Worm (Caenorhabditis elegans): ENCODE results near the gene Y42A5A.3.

The Y42A5A.3 gene

ce11 chrV:11080345-11081102, 15.2 kb downstream of the Y42A5A.3 start, which contains the start of gene act-1 (continued):
- TF ChIP-seq attf-4 (tag; optimal IDR thresholded peaks at IDR 0.05) = no peak
- no peak for TF ChIP-seq rbr-2 (tag; optimal IDR thresholded peaks at IDR 0.05)
- no peak for TF ChIP-seq cey-2 (tag; optimal IDR thresholded peaks at IDR 0.05; ENCODE audit: borderline replicate concordance, insufficient read depth)
- TF ChIP-seq nhr-25 (tag; optimal IDR thresholded peaks at IDR 0.05; ENCODE audit: borderline replicate concordance, insufficient read depth) = no peak
- TF ChIP-seq zag-1 (tag; optimal IDR thresholded peaks at IDR 0.05) = no peak
- TF ChIP-seq spr-3 (GFP tag; optimal IDR thresholded peaks at IDR 0.05) = no peak
- no peak for TF ChIP-seq fkh-10 (GFP tag; optimal IDR thresholded peaks at IDR 0.05)
- no peak for TF ChIP-seq aly-2 (tag; optimal IDR thresholded peaks at IDR 0.05)
- TF ChIP-seq F37D6.2 (tag; optimal IDR thresholded peaks at IDR 0.05) = no peak
- TF ChIP-seq pqm-1 (tag; optimal IDR thresholded peaks at IDR 0.05) = peak; percentile 95
- peak; percentile 26 for TF ChIP-seq dve-1 (tag; optimal IDR thresholded peaks at IDR 0.05; ENCODE audit: insufficient read depth)
- 0 out of 2 replicates have a peak, but pooled peaks have one; percentile 33 for TF ChIP-seq hmg-1.1 (GFP tag; IDR thresholded peaks at IDR 0.05)
- no peak for TF ChIP-seq lir-3 (tag; optimal IDR thresholded peaks at IDR 0.05)
- TF ChIP-seq sdz-12 (GFP tag; optimal IDR thresholded peaks at IDR 0.05) = no peak
- TF ChIP-seq lin-29 (GFP tag; IDR thresholded peaks at IDR 0.05) = no peak
- TF ChIP-seq madf-9 (GFP tag; conservative IDR thresholded peaks at IDR 0.05) = no peak
- no peak for TF ChIP-seq ceh-32 (tag; optimal IDR thresholded peaks at IDR 0.05; ENCODE audit: poor library complexity)
- TF ChIP-seq tra-1 (GFP tag; IDR thresholded peaks at IDR 0.05) = no peak
- no peak for TF ChIP-seq snpc-1.2 (GFP tag; IDR thresholded peaks at IDR 0.05)
- no peak for TF ChIP-seq vab-7 (GFP tag; IDR thresholded peaks at IDR 0.05)
- TF ChIP-seq T20F7.1 (GFP tag; optimal IDR thresholded peaks at IDR 0.05) = no peak
- no peak for TF ChIP-seq egl-27 (tag; optimal IDR thresholded peaks at IDR 0.05)
- no peak for TF ChIP-seq Y105C5A.15 (GFP tag; IDR thresholded peaks at IDR 0.05)
- TF ChIP-seq ceh-82 (tag; optimal IDR thresholded peaks at IDR 0.05) = no peak
- 0 out of 2 replicates have a peak, but pooled peaks have one; percentile 4 for TF ChIP-seq arid-1 (GFP tag; conservative IDR thresholded peaks at IDR 0.05)
- no peak for TF ChIP-seq ztf-7 (tag; optimal IDR thresholded peaks at IDR 0.05)
- no peak for TF ChIP-seq ceh-28 (tag; optimal IDR thresholded peaks at IDR 0.05)
- no peak for TF ChIP-seq zip-11 (GFP tag; IDR thresholded peaks at IDR 0.05)
- no peak for TF ChIP-seq lin-15B (tag; optimal IDR thresholded peaks at IDR 0.05)
- peak in 1 of 2 experiments; percentile 54 for TF ChIP-seq unc-62 (GFP tag; optimal IDR thresholded peaks at IDR 0.05 in 1 of 2)
- TF ChIP-seq unc-62 (tag; optimal IDR thresholded peaks at IDR 0.05) = no peak
- no peak for TF ChIP-seq daf-8 (GFP tag; IDR thresholded peaks at IDR 0.05)
- TF ChIP-seq nhr-28 (tag; optimal IDR thresholded peaks at IDR 0.05) = peak; percentile 66
- TF ChIP-seq mes-2 (tag; optimal IDR thresholded peaks at IDR 0.05; ENCODE audit: poor library complexity, severe bottlenecking) = no peak
- TF ChIP-seq zfp-2 (tag; optimal IDR thresholded peaks at IDR 0.05) = no peak
- TF ChIP-seq aha-1 (tag) = no peak
- TF ChIP-seq nhr-42 (GFP tag; IDR thresholded peaks at IDR 0.05) = no peak
- no peak for TF ChIP-seq R02D3.7 (tag; optimal IDR thresholded peaks at IDR 0.05)
- no peak for TF ChIP-seq F49E8.2 (tag; optimal IDR thresholded peaks at IDR 0.05; ENCODE audit: borderline replicate concordance)
- TF ChIP-seq lsy-2 (tag; optimal IDR thresholded peaks at IDR 0.05) = no peak
- no peak for TF ChIP-seq lin-38 (GFP tag; IDR thresholded peaks at IDR 0.05)
- no peak for TF ChIP-seq unc-39 (tag; optimal IDR thresholded peaks at IDR 0.05)
- TF ChIP-seq nhr-76 (tag; optimal IDR thresholded peaks at IDR 0.05) = no peak
- TF ChIP-seq Y5F2A.4 (GFP tag; optimal IDR thresholded peaks at IDR 0.05) = no peak
- TF ChIP-seq lim-7 (GFP tag; IDR thresholded peaks at IDR 0.05) = no peak
- no peak for TF ChIP-seq lin-13 (GFP tag; optimal IDR thresholded peaks at IDR 0.05)
- TF ChIP-seq mep-1 (tag; optimal IDR thresholded peaks at IDR 0.05) = no peak
- TF ChIP-seq gei-8 (GFP tag; optimal IDR thresholded peaks at IDR 0.05) = no peak
- no peak for TF ChIP-seq ceh-20 (GFP tag; IDR thresholded peaks at IDR 0.05)
- no peak for TF ChIP-seq pha-4 (GFP tag; IDR thresholded peaks at IDR 0.05)
- no peak for TF ChIP-seq pha-4 (tag; optimal IDR thresholded peaks at IDR 0.05)

Data from whole organism, L4 larva.